Worm (Caenorhabditis elegans) whole organism, L3 larva: Measurements from ENCODE around the gene ugt-14.

ENCODE experiments used
- R02D3.7 ChIP-seq: fragments of 150-350 bp; optimal IDR thresholded peaks from 2 replicates; lab custom pipeline; 2014; ENCODE audit warnings: missing biosample characterization, missing genetic modification characterization
- ama-1 ChIP-seq: fragments of 150-350 bp; optimal IDR thresholded peaks from 2 replicates; lab custom pipeline; 2018
- ceh-16 ChIP-seq: sonication (generic microtip); optimal IDR thresholded peaks from 2 replicates; lab custom pipeline; 2017; ENCODE audit warnings: missing biosample characterization, missing genetic modification characterization
- ceh-28 ChIP-seq: fragments of 150-350 bp; optimal IDR thresholded peaks from 2 replicates; lab custom pipeline; 2014; ENCODE audit warnings: missing biosample characterization, missing genetic modification reagents, missing genetic modification characterization
- ceh-82 ChIP-seq: fragments of 150-350 bp; optimal IDR thresholded peaks from 2 replicates; lab custom pipeline; 2014; ENCODE audit warnings: missing biosample characterization, missing genetic modification characterization
- daf-12 ChIP-seq: fragments of 150-350 bp; optimal IDR thresholded peaks from 2 replicates; lab custom pipeline; 2014; ENCODE audit warnings: missing biosample characterization, missing genetic modification reagents, missing genetic modification characterization
- egl-27 ChIP-seq: sonication (generic microtip); optimal IDR thresholded peaks from 4 replicates; lab custom pipeline; 2017; ENCODE audit warnings: missing biosample characterization, missing genetic modification reagents, missing genetic modification characterization
- egl-5 ChIP-seq: fragments of 150-350 bp; optimal IDR thresholded peaks from 2 replicates; lab custom pipeline; 2017; ENCODE audit warnings: missing biosample characterization, missing genetic modification reagents, missing genetic modification characterization, inconsistent platforms
- elt-1 ChIP-seq: fragments of 150-350 bp; optimal IDR thresholded peaks from 2 replicates; lab custom pipeline; 2014; ENCODE audit warnings: missing biosample characterization, missing genetic modification characterization
- eor-1 ChIP-seq, 2 experiments: fragments of 150-350 bp; optimal IDR thresholded peaks; 2 replicates each; lab custom pipeline; 2014 to 2018; ENCODE audit warnings: missing biosample characterization in 2 of 2, missing genetic modification characterization in 2 of 2
- fos-1 ChIP-seq: fragments of 150-350 bp; optimal IDR thresholded peaks from 2 replicates; lab custom pipeline; 2014; ENCODE audit warnings: missing biosample characterization, missing genetic modification characterization
- hmg-11 ChIP-seq: sonication (generic microtip); optimal IDR thresholded peaks from 2 replicates; lab custom pipeline; 2016; ENCODE audit warnings: missing genetic modification characterization, missing compliant biosample characterization
- lin-39 ChIP-seq: fragments of 150-350 bp; optimal IDR thresholded peaks from 2 replicates; lab custom pipeline; 2018; ENCODE audit warnings: missing biosample characterization, missing genetic modification reagents, missing genetic modification characterization
- lsy-12 ChIP-seq: sonication (generic microtip); optimal IDR thresholded peaks from 2 replicates; lab custom pipeline; 2016; ENCODE audit warnings: mild to moderate bottlenecking, missing genetic modification characterization, missing compliant biosample characterization
- nfya-1 ChIP-seq: sonication (generic microtip); optimal IDR thresholded peaks from 2 replicates; lab custom pipeline; 2017; ENCODE audit warnings: missing genetic modification characterization, mild to moderate bottlenecking, missing compliant biosample characterization, antibody characterized with exemption, moderate library complexity; ENCODE audit not compliant: insufficient read depth
- nhr-11 ChIP-seq: fragments of 150-350 bp; optimal IDR thresholded peaks from 2 replicates; lab custom pipeline; 2014; ENCODE audit warnings: missing biosample characterization, missing genetic modification characterization
- nhr-12 ChIP-seq: fragments of 150-350 bp; optimal IDR thresholded peaks from 2 replicates; lab custom pipeline; 2014; ENCODE audit warnings: missing biosample characterization, missing genetic modification characterization
- nhr-23 ChIP-seq: fragments of 150-350 bp; optimal IDR thresholded peaks from 2 replicates; lab custom pipeline; 2014; ENCODE audit warnings: missing biosample characterization, missing genetic modification reagents, missing genetic modification characterization
- nhr-25 ChIP-seq: sonication (generic microtip); optimal IDR thresholded peaks from 2 replicates; lab custom pipeline; 2017; ENCODE audit warnings: missing biosample characterization, missing genetic modification characterization
- nhr-28 ChIP-seq: fragments of 150-350 bp; optimal IDR thresholded peaks from 2 replicates; lab custom pipeline; 2014; ENCODE audit warnings: missing biosample characterization, missing genetic modification characterization
- nhr-43 ChIP-seq: sonication (generic microtip); optimal IDR thresholded peaks from 2 replicates; lab custom pipeline; 2016; ENCODE audit warnings: mild to moderate bottlenecking, missing genetic modification characterization, missing compliant biosample characterization; ENCODE audit not compliant: poor library complexity, severe bottlenecking
- nhr-67 ChIP-seq: fragments of 150-350 bp; optimal IDR thresholded peaks from 2 replicates; lab custom pipeline; 2014; ENCODE audit warnings: missing biosample characterization, missing genetic modification characterization
- nhr-76 ChIP-seq: fragments of 150-350 bp; sonication (generic microtip); optimal IDR thresholded peaks from 5 replicates; lab custom pipeline; 2014; ENCODE audit warnings: missing biosample characterization, missing genetic modification characterization
- nhr-77 ChIP-seq: fragments of 150-350 bp; optimal IDR thresholded peaks from 2 replicates; lab custom pipeline; 2014; ENCODE audit warnings: missing biosample characterization, missing genetic modification characterization
- pqm-1 ChIP-seq: fragments of 150-350 bp; optimal IDR thresholded peaks from 2 replicates; lab custom pipeline; 2017; ENCODE audit warnings: missing biosample characterization, missing genetic modification characterization, inconsistent platforms
- sea-2 ChIP-seq: fragments of 150-350 bp; sonication (generic microtip); optimal IDR thresholded peaks from 4 replicates; lab custom pipeline; 2014; ENCODE audit warnings: missing biosample characterization, missing genetic modification reagents, missing genetic modification characterization
- skn-1 ChIP-seq: fragments of 150-350 bp; optimal IDR thresholded peaks from 2 replicates; lab custom pipeline; 2014; ENCODE audit warnings: missing biosample characterization, missing genetic modification characterization
- snpc-4 ChIP-seq: fragments of 150-350 bp; optimal IDR thresholded peaks from 2 replicates; lab custom pipeline; 2014; ENCODE audit warnings: missing biosample characterization, missing genetic modification characterization
- tbx-2 ChIP-seq: sonication (generic microtip); optimal IDR thresholded peaks from 2 replicates; lab custom pipeline; 2016; ENCODE audit warnings: mild to moderate bottlenecking, missing genetic modification characterization, missing compliant biosample characterization
- unc-39 ChIP-seq: sonication (generic microtip); optimal IDR thresholded peaks from 4 replicates; lab custom pipeline; 2017; ENCODE audit warnings: missing biosample characterization, missing genetic modification characterization
- unc-62 ChIP-seq: fragments of 150-350 bp; sonication (generic microtip); optimal IDR thresholded peaks from 4 replicates; lab custom pipeline; 2014; ENCODE audit warnings: missing biosample characterization, missing genetic modification reagents, missing genetic modification characterization
- ztf-11 ChIP-seq: fragments of 150-350 bp; optimal IDR thresholded peaks from 2 replicates; lab custom pipeline; 2014; ENCODE audit warnings: missing biosample characterization, missing genetic modification characterization
- ztf-4 ChIP-seq: fragments of 150-350 bp; optimal IDR thresholded peaks from 2 replicates; lab custom pipeline; 2014; ENCODE audit warnings: missing biosample characterization, missing genetic modification characterization

The ugt-14 gene

ce11 chrV:4865364-4865763, 40.7 kb upstream of the ugt-14 start, which contains the start of gene srd-32:
TSS of gene srd-32 (plus strand) at chrV:4865664.
- TF ChIP-seq ztf-11 (tag; lab: Kevin White, UChicago): no peak

ce11 chrV:4867535-4867934, 38.5 kb upstream of the ugt-14 start:
- no peak for TF ChIP-seq ceh-16 (tag; lab: Kevin White, UChicago)
- no peak for TF ChIP-seq nhr-77 (tag; lab: Kevin White, UChicago)
- TF ChIP-seq skn-1 (tag; lab: Kevin White, UChicago): no peak
- TF ChIP-seq tbx-2 (tag; lab: Kevin White, UChicago): no peak
- no peak for TF ChIP-seq fos-1
- no peak for TF ChIP-seq lin-39 (tag; lab: Kevin White, UChicago)
- TF ChIP-seq nhr-67: no peak
- TF ChIP-seq nhr-43 (tag; lab: Kevin White, UChicago): no peak
- TF ChIP-seq eor-1 (tag; optimal IDR thresholded peaks at IDR 0.05; lab: Kevin White, UChicago): no peak
- TF ChIP-seq ceh-28 (tag; lab: Kevin White, UChicago): no peak
- no peak for TF ChIP-seq ztf-4 (tag; lab: Kevin White, UChicago)
- no peak for TF ChIP-seq sea-2 (GFP tag; lab: Kevin White, UChicago)

DNA sequence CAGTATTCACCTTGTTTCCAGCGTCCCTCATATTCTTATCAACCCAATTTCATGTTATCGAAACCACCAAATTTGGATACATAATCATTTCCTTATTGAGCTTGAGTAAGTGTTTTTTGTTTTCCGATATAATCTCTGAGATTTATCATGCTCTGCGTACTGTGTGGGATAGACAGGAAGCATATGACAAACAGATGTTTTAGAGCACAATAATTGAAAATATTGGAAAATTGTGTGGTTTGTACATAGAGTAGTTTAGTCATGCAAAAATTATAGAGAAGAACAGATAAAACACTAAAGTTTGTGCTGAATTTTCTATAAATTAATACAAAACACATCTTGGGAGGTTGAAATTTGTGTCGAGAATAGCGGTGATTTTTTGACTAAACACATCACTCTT, 37.4 kb upstream of the ugt-14 start:
- no peak for TF ChIP-seq nhr-76 (tag; lab: Kevin White, UChicago)
- no peak for TF ChIP-seq nhr-43 (tag; lab: Kevin White, UChicago)
- TF ChIP-seq nhr-77 (tag; lab: Kevin White, UChicago): no peak
- TF ChIP-seq ceh-16 (tag; lab: Kevin White, UChicago): no peak
- TF ChIP-seq ceh-82 (tag; lab: Kevin White, UChicago): no peak
- no peak for TF ChIP-seq nhr-28 (tag; lab: Kevin White, UChicago)
- no peak for TF ChIP-seq nhr-25 (tag; lab: Kevin White, UChicago)
- TF ChIP-seq sea-2 (GFP tag; lab: Kevin White, UChicago): no peak
- no peak for TF ChIP-seq nhr-67
- TF ChIP-seq snpc-4 (tag; lab: Kevin White, UChicago): no peak
- no peak for TF ChIP-seq ama-1 (lab: Kevin White, UChicago)
- no peak for TF ChIP-seq daf-12 (tag; lab: Kevin White, UChicago)
- TF ChIP-seq nhr-12 (tag; lab: Kevin White, UChicago): no peak
- no peak for TF ChIP-seq lsy-12
- no peak for TF ChIP-seq elt-1 (tag; lab: Kevin White, UChicago)
- no peak for TF ChIP-seq unc-62 (GFP tag; lab: Kevin White, UChicago)
- TF ChIP-seq eor-1 (tag; optimal IDR thresholded peaks at IDR 0.05; lab: Kevin White, UChicago): no peak

DNA sequence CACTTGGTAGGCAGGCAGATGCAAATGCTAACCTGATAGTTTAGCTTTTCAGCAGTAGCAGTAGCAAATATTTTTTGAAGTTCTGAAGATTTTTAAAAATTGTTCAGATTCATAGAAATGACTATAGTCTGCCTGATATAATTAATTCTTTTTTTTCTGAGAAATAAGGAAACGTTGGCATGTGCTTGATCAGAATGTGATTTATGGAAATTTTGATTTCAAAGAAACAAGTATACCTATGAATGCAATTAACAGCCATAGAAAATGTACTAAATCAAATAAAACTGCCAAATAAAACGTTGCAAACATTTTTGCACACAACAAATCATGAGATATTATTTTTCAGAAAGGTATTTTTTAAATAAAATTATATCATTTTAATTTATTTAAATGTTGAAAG, 35.4 kb upstream of the ugt-14 start:
- TF ChIP-seq tbx-2 (tag; lab: Kevin White, UChicago): no peak
- peak; percentile 56 for TF ChIP-seq nhr-11
- no peak for TF ChIP-seq nhr-25 (tag; lab: Kevin White, UChicago)
- no peak for TF ChIP-seq ceh-16 (tag; lab: Kevin White, UChicago)
- TF ChIP-seq R02D3.7 (tag; lab: Kevin White, UChicago): no peak
- TF ChIP-seq nhr-23: no peak

ce11 chrV:4871992-4872391, 34.1 kb upstream of the ugt-14 start, which contains the start of gene srd-33:
TSS of gene srd-33 (plus strand) at chrV:4872292.
- TF ChIP-seq ztf-4 (tag; lab: Kevin White, UChicago) (no peak), egl-5 (no peak), eor-1 (tag; optimal IDR thresholded peaks at IDR 0.05; lab: Kevin White, UChicago) (no peak), hmg-11 (no peak), pqm-1 (tag; lab: Kevin White, UChicago) (no peak), nhr-25 (tag; lab: Kevin White, UChicago) (no peak), nhr-67 (no peak), nfya-1 (no peak), egl-27 (no peak), unc-39 (tag; lab: Kevin White, UChicago) (no peak)

DNA sequence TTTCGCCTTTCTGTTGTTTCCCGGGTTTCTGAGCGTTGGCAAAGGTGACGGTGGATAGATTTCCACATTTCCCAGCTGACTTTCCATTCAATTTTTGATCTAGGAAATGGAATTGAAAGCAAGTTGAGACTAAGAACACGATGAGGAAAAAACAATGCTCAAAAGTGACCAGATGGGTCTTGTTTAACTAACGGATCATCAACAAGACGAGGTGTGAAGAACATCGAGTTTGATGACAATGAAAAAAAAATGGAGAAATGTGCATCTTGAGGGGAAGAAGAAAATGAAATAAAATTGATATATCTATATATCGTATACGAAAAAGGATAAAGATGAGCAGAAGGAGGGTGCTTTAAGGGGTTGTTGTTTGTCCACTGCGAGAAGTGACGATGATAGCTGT, 28.5 kb upstream of the ugt-14 start, which contains the start of gene T19H12.6:
T19H12.6 (minus strand) TSS at position 101 of the 400 bp plus-strand sequence.
- no peak for TF ChIP-seq nhr-11
